Fruit fly (Drosophila melanogaster) whole organism, prepupa: ENCODE measurements around the gene Tet.
A peak's percentile ranks its signal among the peaks of the same experiment; 100 is the strongest.

Source experiments
- Blimp-1 ChIP-seq: fragments of 200-800 bp; sonication (Bioruptor generic); optimal IDR thresholded peaks from 3 replicates; lab custom pipeline; 2017; ENCODE audit warnings: missing biosample characterization, missing genetic modification characterization, mild to moderate bottlenecking, moderate library complexity, missing genetic modification reagents
- CG10631 ChIP-seq: fragments of 200-800 bp; sonication (Bioruptor generic); optimal IDR thresholded peaks from 2 replicates; lab custom pipeline; 2016; ENCODE audit warnings: missing biosample characterization, missing genetic modification characterization
- CG10669 ChIP-seq: fragments of 200-800 bp; sonication (Bioruptor generic); optimal IDR thresholded peaks from 3 replicates; lab custom pipeline; 2018; ENCODE audit warnings: missing biosample characterization, mild to moderate bottlenecking, missing genetic modification characterization, moderate library complexity
- CG11294 ChIP-seq: fragments of 200-800 bp; sonication (Bioruptor generic); IDR thresholded peaks from 2 replicates; pipeline ENCODE4 v1.3.6; 2022; ENCODE audit warnings: missing biosample characterization, missing genetic modification characterization
- CG11762 ChIP-seq: fragments of 200-800 bp; sonication (Bioruptor generic); optimal IDR thresholded peaks from 3 replicates; lab custom pipeline; 2016; ENCODE audit warnings: missing biosample characterization, missing genetic modification characterization; ENCODE audit not compliant: insufficient read depth
- CG15336 ChIP-seq: fragments of 200-800 bp; sonication (Bioruptor generic); IDR thresholded peaks from 2 replicates; pipeline ENCODE4 v1.3.6; 2022; ENCODE audit warnings: missing biosample characterization, missing genetic modification characterization
- CG3032 ChIP-seq: fragments of 200-800 bp; optimal IDR thresholded peaks from 2 replicates; lab custom pipeline; 2019; ENCODE audit warnings: missing biosample characterization, mild to moderate bottlenecking, missing genetic modification characterization, moderate library complexity
- CG31627 ChIP-seq: fragments of 200-800 bp; sonication (Bioruptor generic); optimal IDR thresholded peaks from 3 replicates; lab custom pipeline; 2016; ENCODE audit warnings: missing biosample characterization, missing genetic modification characterization
- CG32006 ChIP-seq: fragments of 200-800 bp; sonication (Bioruptor generic); optimal IDR thresholded peaks from 3 replicates; lab custom pipeline; 2017; ENCODE audit warnings: missing biosample characterization, mild to moderate bottlenecking, missing genetic modification characterization
- CG34406 ChIP-seq: fragments of 200-800 bp; sonication (Bioruptor generic); optimal IDR thresholded peaks from 3 replicates; lab custom pipeline; 2016; ENCODE audit warnings: missing biosample characterization, missing genetic modification characterization
- CG3919 ChIP-seq: fragments of 200-800 bp; sonication (Bioruptor generic); optimal IDR thresholded peaks from 3 replicates; lab custom pipeline; 2016; ENCODE audit warnings: missing biosample characterization, missing genetic modification characterization
- CG6163 ChIP-seq: fragments of 200-800 bp; sonication (Bioruptor generic); IDR thresholded peaks from 3 replicates; pipeline ENCODE4 v1.3.6; 2022; ENCODE audit warnings: missing biosample characterization, missing genetic modification characterization
- CG6276 ChIP-seq: fragments of 200-800 bp; sonication (Bioruptor generic); optimal IDR thresholded peaks from 2 replicates; lab custom pipeline; 2017; ENCODE audit warnings: missing biosample characterization, mild to moderate bottlenecking, missing genetic modification characterization
- CG6792 ChIP-seq: fragments of 200-800 bp; sonication (Bioruptor generic); optimal IDR thresholded peaks from 3 replicates; lab custom pipeline; 2016; ENCODE audit warnings: missing biosample characterization, missing genetic modification characterization
- CG6808 ChIP-seq: fragments of 200-800 bp; sonication (Bioruptor generic); optimal IDR thresholded peaks from 3 replicates; lab custom pipeline; 2017; ENCODE audit warnings: missing biosample characterization, missing genetic modification characterization, mild to moderate bottlenecking, moderate library complexity, missing genetic modification reagents
- CG6854 ChIP-seq: fragments of 200-800 bp; sonication (Bioruptor generic); optimal IDR thresholded peaks from 2 replicates; lab custom pipeline; 2017; ENCODE audit warnings: missing biosample characterization, mild to moderate bottlenecking, missing genetic modification characterization
- CG7368 ChIP-seq: fragments of 200-800 bp; sonication (Bioruptor generic); optimal IDR thresholded peaks from 3 replicates; lab custom pipeline; 2016; ENCODE audit warnings: missing biosample characterization, missing genetic modification characterization
- CG8119 ChIP-seq: fragments of 200-800 bp; sonication (Bioruptor generic); IDR thresholded peaks from 3 replicates; pipeline ENCODE4 v1.3.6; 2022; ENCODE audit warnings: missing biosample characterization, missing genetic modification characterization
- CG8319 ChIP-seq: fragments of 200-800 bp; sonication (Bioruptor generic); optimal IDR thresholded peaks from 3 replicates; lab custom pipeline; 2016; ENCODE audit warnings: missing biosample characterization, missing genetic modification characterization
- CG8632 ChIP-seq: fragments of 200-800 bp; sonication (Bioruptor generic); optimal IDR thresholded peaks from 3 replicates; lab custom pipeline; 2016; ENCODE audit warnings: missing biosample characterization, missing genetic modification characterization
- Eip78C ChIP-seq: fragments of 200-800 bp; sonication (Bioruptor generic); peaks from one replicate; lab custom pipeline; 2016; ENCODE audit warnings: missing biosample characterization, missing genetic modification characterization
- Ets21C ChIP-seq: fragments of 200-800 bp; sonication (Bioruptor generic); optimal IDR thresholded peaks from 3 replicates; lab custom pipeline; 2016; ENCODE audit warnings: missing biosample characterization, missing genetic modification characterization
- Ets96B ChIP-seq: fragments of 200-800 bp; optimal IDR thresholded peaks from 2 replicates; lab custom pipeline; 2019; ENCODE audit warnings: missing biosample characterization, mild to moderate bottlenecking, missing genetic modification characterization, moderate library complexity
- Hr39 ChIP-seq: fragments of 200-800 bp; sonication (Bioruptor generic); optimal IDR thresholded peaks from 2 replicates; lab custom pipeline; 2016; ENCODE audit warnings: missing biosample characterization, missing genetic modification characterization
- Hr4 ChIP-seq: fragments of 200-800 bp; sonication (Bioruptor generic); optimal IDR thresholded peaks from 3 replicates; lab custom pipeline; 2016; ENCODE audit warnings: missing biosample characterization, missing genetic modification characterization
- Lpt ChIP-seq: fragments of 200-800 bp; sonication (Bioruptor generic); optimal IDR thresholded peaks from 3 replicates; lab custom pipeline; 2016; ENCODE audit warnings: missing biosample characterization, missing genetic modification characterization
- Met ChIP-seq: fragments of 200-800 bp; sonication (Bioruptor generic); optimal IDR thresholded peaks from 3 replicates; lab custom pipeline; 2016; ENCODE audit warnings: missing biosample characterization, missing genetic modification characterization
- OdsH ChIP-seq: fragments of 200-800 bp; sonication (Bioruptor generic); optimal IDR thresholded peaks from 3 replicates; lab custom pipeline; 2016; ENCODE audit warnings: missing biosample characterization, missing genetic modification characterization
- Smox ChIP-seq: fragments of 200-800 bp; sonication (Bioruptor generic); optimal IDR thresholded peaks from 3 replicates; lab custom pipeline; 2016; ENCODE audit warnings: missing biosample characterization, missing genetic modification characterization
- Sox102F ChIP-seq: fragments of 200-800 bp; sonication (Bioruptor generic); optimal IDR thresholded peaks from 2 replicates; lab custom pipeline; 2016; ENCODE audit warnings: missing biosample characterization, mild to moderate bottlenecking, missing genetic modification characterization
- Sox14 ChIP-seq: fragments of 200-800 bp; sonication (Bioruptor generic); optimal IDR thresholded peaks from 3 replicates; lab custom pipeline; 2016; ENCODE audit warnings: missing biosample characterization, missing genetic modification characterization
- Sox15 ChIP-seq: fragments of 200-800 bp; sonication (Bioruptor generic); optimal IDR thresholded peaks from 3 replicates; lab custom pipeline; 2016; ENCODE audit warnings: missing biosample characterization, missing genetic modification characterization
- achi ChIP-seq: fragments of 200-800 bp; sonication (Bioruptor generic); optimal IDR thresholded peaks from 3 replicates; lab custom pipeline; 2016; ENCODE audit warnings: missing biosample characterization, missing genetic modification characterization
- acj6 ChIP-seq: fragments of 200-800 bp; sonication (Bioruptor generic); optimal IDR thresholded peaks from 3 replicates; lab custom pipeline; 2016; ENCODE audit warnings: missing biosample characterization, missing genetic modification characterization
- cyc ChIP-seq: fragments of 200-800 bp; sonication (Bioruptor generic); optimal IDR thresholded peaks from 3 replicates; lab custom pipeline; 2016; ENCODE audit warnings: missing biosample characterization, missing genetic modification characterization
- eg ChIP-seq: fragments of 200-800 bp; sonication (Bioruptor generic); IDR thresholded peaks from 3 replicates; pipeline ENCODE4 v1.3.6; 2022; ENCODE audit warnings: missing biosample characterization, missing genetic modification characterization
- esn ChIP-seq: fragments of 200-800 bp; sonication (Bioruptor generic); optimal IDR thresholded peaks from 2 replicates; lab custom pipeline; 2016; ENCODE audit warnings: missing biosample characterization, mild to moderate bottlenecking, missing genetic modification characterization, moderate library complexity
- fd85E ChIP-seq: fragments of 200-800 bp; sonication (Bioruptor generic); optimal IDR thresholded peaks from 3 replicates; lab custom pipeline; 2016; ENCODE audit warnings: missing biosample characterization, missing genetic modification characterization
- lz ChIP-seq: fragments of 200-800 bp; sonication (Bioruptor generic); optimal IDR thresholded peaks from 3 replicates; lab custom pipeline; 2016; ENCODE audit warnings: missing biosample characterization, missing genetic modification characterization
- salr ChIP-seq, 2 experiments: fragments of 200-800 bp; sonication (Bioruptor generic); optimal IDR thresholded peaks; 3 replicates each; lab custom pipeline; 2016 to 2018; ENCODE audit warnings: missing biosample characterization in 2 of 2, missing genetic modification characterization in 2 of 2, mild to moderate bottlenecking in 1 of 2
- svp ChIP-seq: fragments of 200-800 bp; sonication (Bioruptor generic); peaks from one replicate; lab custom pipeline; 2016; ENCODE audit warnings: missing biosample characterization, missing genetic modification characterization
- topi ChIP-seq: fragments of 200-800 bp; sonication (Bioruptor generic); optimal IDR thresholded peaks from 3 replicates; lab custom pipeline; 2016; ENCODE audit warnings: missing biosample characterization, missing genetic modification characterization
- vri ChIP-seq: fragments of 200-800 bp; sonication (Bioruptor generic); optimal IDR thresholded peaks from 3 replicates; lab custom pipeline; 2016; ENCODE audit warnings: missing biosample characterization, mild to moderate bottlenecking, missing genetic modification characterization

The Tet gene

DNA sequence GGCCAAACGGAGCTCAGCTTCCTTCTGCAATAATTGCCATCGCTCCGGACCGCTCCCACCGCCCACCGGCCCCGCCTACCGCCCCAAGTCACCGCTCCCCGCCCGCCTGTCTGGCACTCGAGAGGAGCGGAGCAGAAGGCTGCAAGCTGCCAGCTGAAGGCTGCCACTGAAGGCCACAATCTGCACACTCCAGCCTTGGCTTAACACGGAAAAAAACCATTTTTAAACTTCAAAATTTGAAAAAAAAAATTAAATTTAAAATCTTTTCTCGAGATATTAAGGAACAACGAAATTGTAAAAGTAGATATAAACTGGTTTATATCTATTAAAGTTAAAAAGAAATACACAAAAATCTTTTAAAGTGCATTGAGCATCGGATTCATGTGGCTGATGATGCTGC is 49.0 kb downstream of the Tet start (continued):
- TF ChIP-seq Blimp-1 (GFP tag; lab: Kevin White, UChicago), result no peak
- TF ChIP-seq esn (GFP tag; lab: Kevin White, UChicago), result peak; percentile 62
- peak; percentile 37 for TF ChIP-seq vri (GFP tag; lab: Kevin White, UChicago)
- no peak for TF ChIP-seq Ets21C
- TF ChIP-seq CG6276 (GFP tag; lab: Kevin White, UChicago), result no peak
- peak; percentile 39 for TF ChIP-seq CG10631
- TF ChIP-seq lz (GFP tag; lab: Kevin White, UChicago), result peak; percentile 39
- peak; percentile 44 for TF ChIP-seq CG8632
- peak; percentile 52 for TF ChIP-seq OdsH (GFP tag; lab: Kevin White, UChicago)
- no peak for TF ChIP-seq CG6854 (GFP tag; lab: Kevin White, UChicago)
- TF ChIP-seq CG31627 (GFP tag; lab: Kevin White, UChicago), result peak; percentile 21
- TF ChIP-seq Hr39 (GFP tag; lab: Kevin White, UChicago), result no peak
- TF ChIP-seq CG6163 (GFP tag; lab: Robert Waterston, UW), result peak; percentile 72
- peak; percentile 56 for TF ChIP-seq achi (GFP tag; lab: Kevin White, UChicago)
- TF ChIP-seq topi (GFP tag; lab: Kevin White, UChicago), result peak; percentile 34
- peak; percentile 39 for TF ChIP-seq CG6792
- peak; percentile 4 to 20 for TF ChIP-seq salr (GFP tag; optimal IDR thresholded peaks at IDR 0.05; lab: Kevin White, UChicago)
- peak; percentile 51 for TF ChIP-seq Ets96B (tag; lab: Kevin White, UChicago)
- TF ChIP-seq Sox102F (GFP tag; lab: Kevin White, UChicago), result peak; percentile 26
- peak; percentile 54 for TF ChIP-seq CG34406 (GFP tag; lab: Kevin White, UChicago)
- TF ChIP-seq Hr4 (GFP tag; lab: Kevin White, UChicago), result peak; percentile 11
- TF ChIP-seq Sox14, result peak; percentile 33
- TF ChIP-seq CG6808 (GFP tag; lab: Kevin White, UChicago), result peak; percentile 60
- TF ChIP-seq, all 60 proteins: peak for 42

DNA sequence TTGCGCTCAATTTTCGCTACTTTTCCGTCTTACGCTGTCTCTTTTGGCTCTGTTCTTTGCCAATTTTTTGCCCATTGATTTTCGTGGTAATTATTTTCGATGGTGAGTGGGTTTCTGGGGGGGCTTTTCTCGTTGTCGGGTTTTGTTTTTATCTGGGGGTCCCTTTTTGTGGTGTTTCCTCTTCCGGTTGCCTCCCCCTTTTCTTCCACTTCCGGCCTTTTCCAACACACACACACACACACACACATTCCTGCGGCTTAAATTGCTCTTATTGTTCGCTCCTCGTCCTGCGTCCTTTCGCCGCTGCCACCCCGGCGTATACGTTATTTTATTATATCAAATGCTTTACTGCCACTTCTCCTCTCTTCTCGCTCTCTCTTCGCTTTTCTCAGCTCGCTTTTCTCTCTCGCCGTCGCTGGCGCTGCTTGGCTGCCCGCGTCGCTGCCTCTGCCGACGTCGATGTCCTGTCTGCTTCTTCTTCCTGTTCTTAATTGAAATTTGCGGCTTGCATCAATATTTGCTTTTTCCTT is 50.3 kb downstream of the Tet start:
- TF ChIP-seq CG11294, result no peak
- TF ChIP-seq CG10631, result no peak
- TF ChIP-seq Eip78C (GFP tag; lab: Kevin White, UChicago), result no peak
- no peak for TF ChIP-seq Sox102F (GFP tag; lab: Kevin White, UChicago)
- TF ChIP-seq CG10669 (GFP tag; lab: Kevin White, UChicago), result no peak
- TF ChIP-seq Blimp-1 (GFP tag; lab: Kevin White, UChicago), result no peak
- no peak for TF ChIP-seq achi (GFP tag; lab: Kevin White, UChicago)
- TF ChIP-seq cyc (GFP tag; lab: Kevin White, UChicago), result no peak
- TF ChIP-seq esn (GFP tag; lab: Kevin White, UChicago), result no peak
- TF ChIP-seq eg (GFP tag; lab: Robert Waterston, UW), result no peak
- no peak for TF ChIP-seq Lpt
- TF ChIP-seq, all 60 proteins: peak for 0

DNA sequence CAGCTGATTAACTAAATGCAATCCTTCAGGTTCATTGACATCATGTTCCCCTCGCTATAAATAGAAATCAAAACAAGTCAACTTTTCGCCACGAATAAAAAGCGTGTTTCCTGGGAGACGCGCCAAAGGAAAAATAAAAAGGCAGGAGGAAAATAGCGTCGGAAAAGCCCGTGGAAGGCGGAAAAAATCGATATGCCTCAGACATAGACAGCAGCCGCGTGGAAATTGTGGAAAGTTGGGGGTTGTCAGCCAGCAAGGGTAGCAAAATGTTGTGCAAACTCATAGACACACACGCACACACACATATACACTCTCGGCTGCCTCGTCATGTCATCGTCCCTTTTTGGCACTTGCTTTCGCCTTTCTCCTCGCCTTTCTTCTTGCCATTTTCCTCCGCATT is 50.8 kb downstream of the Tet start:
- TF ChIP-seq CG10631 (no peak), CG11762 (GFP tag; lab: Kevin White, UChicago) (no peak), CG8632 (no peak), CG8319 (GFP tag; lab: Kevin White, UChicago) (no peak), lz (GFP tag; lab: Kevin White, UChicago) (no peak), CG32006 (GFP tag; lab: Kevin White, UChicago) (no peak), Lpt (no peak), vri (GFP tag; lab: Kevin White, UChicago) (no peak), cyc (GFP tag; lab: Kevin White, UChicago) (no peak), Eip78C (GFP tag; lab: Kevin White, UChicago) (no peak), Sox15 (no peak), CG8119 (GFP tag; lab: Robert Waterston, UW) (no peak), Sox14 (no peak), Ets96B (tag; lab: Kevin White, UChicago) (no peak), CG6163 (GFP tag; lab: Robert Waterston, UW) (no peak)

dm6 chr3L:2825377-2825776 is 53.6 kb downstream of the Tet start:
- TF ChIP-seq CG3032 (tag; lab: Kevin White, UChicago), result peak; percentile 26
- TF ChIP-seq Smox (GFP tag; lab: Kevin White, UChicago), result no peak
- TF ChIP-seq CG6163 (GFP tag; lab: Robert Waterston, UW), result 0 out of 3 replicates have a peak, but pooled peaks have one; percentile 5
- TF ChIP-seq Ets96B (tag; lab: Kevin White, UChicago), result peak; percentile 33
- TF ChIP-seq CG15336 (GFP tag; lab: Robert Waterston, UW), result peak; percentile 30; the same call in 1 of the 2 replicates
- TF ChIP-seq svp (GFP tag; lab: Kevin White, UChicago), result peak; percentile 52
- 0 out of 3 replicates have a peak, but pooled peaks have one; percentile 31 for TF ChIP-seq eg (GFP tag; lab: Robert Waterston, UW)
- TF ChIP-seq CG10669 (GFP tag; lab: Kevin White, UChicago), result peak; percentile 6
- TF ChIP-seq CG7368 (GFP tag; lab: Kevin White, UChicago), result peak; percentile 11
- no peak for TF ChIP-seq CG8119 (GFP tag; lab: Robert Waterston, UW)
- peak; percentile 21 for TF ChIP-seq acj6 (GFP tag; lab: Kevin White, UChicago)
- TF ChIP-seq OdsH (GFP tag; lab: Kevin White, UChicago), result peak; percentile 23
- no peak for TF ChIP-seq Met
- peak; percentile 6 for TF ChIP-seq Hr39 (GFP tag; lab: Kevin White, UChicago)
- TF ChIP-seq achi (GFP tag; lab: Kevin White, UChicago), result peak; percentile 9
- peak; percentile 15 for TF ChIP-seq CG3919 (GFP tag; lab: Kevin White, UChicago)
- no peak for TF ChIP-seq CG6854 (GFP tag; lab: Kevin White, UChicago)
- TF ChIP-seq Lpt, result no peak
- no peak for TF ChIP-seq fd85E (GFP tag; lab: Kevin White, UChicago)
- peak; percentile 56 for TF ChIP-seq Eip78C (GFP tag; lab: Kevin White, UChicago)
- peak; percentile 37 for TF ChIP-seq CG32006 (GFP tag; lab: Kevin White, UChicago)
